Worm (Caenorhabditis elegans) whole organism, L4 larva: ENCODE data around the gene sas-4.

Experiments
- F10B5.3 ChIP-seq: sonication (generic microtip); optimal IDR thresholded peaks from 2 replicates; lab custom pipeline; 2016; ENCODE audit warnings: mild to moderate bottlenecking, missing genetic modification characterization, missing compliant biosample characterization
- F26F4.8 ChIP-seq: fragments of 200-800 bp; sonication (Bioruptor generic); conservative IDR thresholded peaks from 2 replicates; pipeline ENCODE4 v1.3.6; 2022; ENCODE audit warnings: missing genetic modification characterization, missing compliant biosample characterization
- F49E8.2 ChIP-seq: sonication (generic microtip); optimal IDR thresholded peaks from 2 replicates; lab custom pipeline; 2016; ENCODE audit warnings: missing compliant biosample characterization, mild to moderate bottlenecking, missing genetic modification characterization, borderline replicate concordance
- T20F7.1 ChIP-seq: fragments of 200-800 bp; sonication (Bioruptor generic); optimal IDR thresholded peaks from 2 replicates; lab custom pipeline; 2018; ENCODE audit warnings: mild to moderate bottlenecking, missing genetic modification characterization, missing compliant biosample characterization
- T26A8.4 ChIP-seq: fragments of 200-800 bp; sonication (Bioruptor generic); IDR thresholded peaks from 2 replicates; pipeline ENCODE4 v1.3.6; 2022; ENCODE audit warnings: missing genetic modification characterization, missing compliant biosample characterization
- Y105C5A.15 ChIP-seq: fragments of 200-800 bp; sonication (Bioruptor generic); IDR thresholded peaks from 2 replicates; pipeline ENCODE4 v1.3.6; 2022; ENCODE audit warnings: missing genetic modification characterization, missing compliant biosample characterization
- Y48G9A.11 ChIP-seq: fragments of 200-800 bp; sonication (Bioruptor generic); IDR thresholded peaks from 2 replicates; pipeline ENCODE4 v1.3.6; 2022; ENCODE audit warnings: missing genetic modification reagents, missing genetic modification characterization, missing compliant biosample characterization
- Y75B8A.6 ChIP-seq: fragments of 200-800 bp; sonication (Bioruptor generic); IDR thresholded peaks from 2 replicates; pipeline ENCODE4 v1.3.6; 2022; ENCODE audit warnings: missing genetic modification reagents, missing genetic modification characterization, missing compliant biosample characterization
- aha-1 ChIP-seq: fragments of 150-350 bp; peaks from one replicate; lab custom pipeline; 2014; ENCODE audit warnings: missing biosample characterization, missing genetic modification characterization
- aly-2 ChIP-seq: sonication (generic microtip); optimal IDR thresholded peaks from 2 replicates; lab custom pipeline; 2018; ENCODE audit warnings: missing biosample characterization, missing genetic modification characterization
- ceh-20 ChIP-seq: fragments of 200-800 bp; sonication (Bioruptor generic); IDR thresholded peaks from 2 replicates; pipeline ENCODE4 v1.3.6; 2022; ENCODE audit warnings: missing genetic modification reagents, missing genetic modification characterization, missing compliant biosample characterization
- ceh-28 ChIP-seq: fragments of 150-350 bp; optimal IDR thresholded peaks from 2 replicates; lab custom pipeline; 2014; ENCODE audit warnings: missing biosample characterization, missing genetic modification reagents, missing genetic modification characterization
- ceh-62 ChIP-seq: sonication (generic microtip); optimal IDR thresholded peaks from 2 replicates; lab custom pipeline; 2017; ENCODE audit warnings: missing biosample characterization, missing genetic modification characterization
- cey-2 ChIP-seq: sonication (generic microtip); optimal IDR thresholded peaks from 3 replicates; lab custom pipeline; 2017; ENCODE audit warnings: missing genetic modification characterization, mild to moderate bottlenecking, missing compliant biosample characterization, antibody characterized with exemption, borderline replicate concordance; ENCODE audit not compliant: insufficient read depth
- daf-12 ChIP-seq: fragments of 150-350 bp; optimal IDR thresholded peaks from 2 replicates; lab custom pipeline; 2014; ENCODE audit warnings: missing biosample characterization, missing genetic modification reagents, missing genetic modification characterization
- daf-16 ChIP-seq, 3 experiments: sonication (generic microtip); optimal IDR thresholded peaks; 2 replicates each; lab custom pipeline; 2016 to 2017; ENCODE audit warnings: missing genetic modification characterization in 3 of 3, missing genetic modification reagents in 3 of 3, mild to moderate bottlenecking in 2 of 3, missing compliant biosample characterization in 2 of 3, missing biosample characterization in 1 of 3, moderate library complexity in 1 of 3
- daf-19 ChIP-seq: fragments of 200-800 bp; sonication (Bioruptor generic); conservative IDR thresholded peaks from 2 replicates; pipeline ENCODE4 v1.3.6; 2022; ENCODE audit warnings: missing genetic modification characterization, missing compliant biosample characterization
- daf-8 ChIP-seq: fragments of 200-800 bp; sonication (Bioruptor generic); IDR thresholded peaks from 2 replicates; pipeline ENCODE4 v1.3.6; 2022; ENCODE audit warnings: missing genetic modification characterization, missing compliant biosample characterization
- dmd-8 ChIP-seq: fragments of 200-800 bp; sonication (Bioruptor generic); IDR thresholded peaks from 2 replicates; pipeline ENCODE4 v1.3.6; 2022; ENCODE audit warnings: missing genetic modification characterization, missing compliant biosample characterization
- dpl-1 ChIP-seq: fragments of 150-350 bp; optimal IDR thresholded peaks from 2 replicates; lab custom pipeline; 2014; ENCODE audit warnings: missing biosample characterization, missing genetic modification reagents, missing genetic modification characterization
- duxl-1 ChIP-seq: sonication (generic microtip); optimal IDR thresholded peaks from 2 replicates; lab custom pipeline; 2016; ENCODE audit warnings: mild to moderate bottlenecking, missing genetic modification characterization, moderate library complexity, missing compliant biosample characterization; ENCODE audit not compliant: poor library complexity
- egl-43 ChIP-seq: fragments of 200-800 bp; sonication (Bioruptor generic); IDR thresholded peaks from 2 replicates; pipeline ENCODE4 v1.3.6; 2022; ENCODE audit warnings: missing genetic modification reagents, missing genetic modification characterization, missing compliant biosample characterization
- gei-8 ChIP-seq: fragments of 200-800 bp; sonication (Bioruptor generic); optimal IDR thresholded peaks from 2 replicates; lab custom pipeline; 2018; ENCODE audit warnings: mild to moderate bottlenecking, missing genetic modification characterization, missing compliant biosample characterization
- hlh-30 ChIP-seq: sonication (generic microtip); optimal IDR thresholded peaks from 2 replicates; lab custom pipeline; 2017; ENCODE audit warnings: antibody characterized with exemption, mild to moderate bottlenecking, missing genetic modification characterization, missing compliant biosample characterization; ENCODE audit not compliant: insufficient read depth
- jun-1 ChIP-seq: fragments of 150-350 bp; optimal IDR thresholded peaks from 2 replicates; lab custom pipeline; 2014; ENCODE audit warnings: missing biosample characterization, missing genetic modification reagents, missing genetic modification characterization
- lim-7 ChIP-seq: fragments of 200-800 bp; sonication (Bioruptor generic); IDR thresholded peaks from 2 replicates; pipeline ENCODE4 v1.3.6; 2022; ENCODE audit warnings: missing genetic modification characterization, missing compliant biosample characterization
- lin-1 ChIP-seq: fragments of 200-800 bp; sonication (Bioruptor generic); IDR thresholded peaks from 2 replicates; pipeline ENCODE4 v1.3.6; 2022; ENCODE audit warnings: missing genetic modification reagents, missing genetic modification characterization, missing compliant biosample characterization
- lin-38 ChIP-seq: fragments of 200-800 bp; sonication (Bioruptor generic); IDR thresholded peaks from 2 replicates; pipeline ENCODE4 v1.3.6; 2022; ENCODE audit warnings: missing genetic modification reagents, missing genetic modification characterization, missing compliant biosample characterization
- lir-3 ChIP-seq: sonication (generic microtip); optimal IDR thresholded peaks from 2 replicates; lab custom pipeline; 2016; ENCODE audit warnings: mild to moderate bottlenecking, missing genetic modification characterization, missing compliant biosample characterization
- lsy-2 ChIP-seq, 2 experiments: fragments of 150-350 bp in 1 of 2; sonication (generic microtip) in 1 of 2; optimal IDR thresholded peaks; 2 replicates each; lab custom pipeline; 2014 to 2017; ENCODE audit warnings: missing biosample characterization in 2 of 2, missing genetic modification characterization in 2 of 2
- mep-1 ChIP-seq: fragments of 150-350 bp; sonication (generic microtip); optimal IDR thresholded peaks from 3 replicates; lab custom pipeline; 2014; ENCODE audit warnings: missing biosample characterization, missing genetic modification characterization
- mes-2 ChIP-seq: sonication (generic microtip); optimal IDR thresholded peaks from 2 replicates; lab custom pipeline; 2016; ENCODE audit warnings: missing genotype, mild to moderate bottlenecking, missing genetic modification characterization, missing compliant biosample characterization; ENCODE audit not compliant: poor library complexity, severe bottlenecking
- mxl-2 ChIP-seq: fragments of 200-800 bp; sonication (Bioruptor generic); conservative IDR thresholded peaks from 2 replicates; pipeline ENCODE4 v1.3.6; 2022; ENCODE audit warnings: missing genetic modification reagents, missing genetic modification characterization, missing compliant biosample characterization
- mxl-3 ChIP-seq: fragments of 200-800 bp; sonication (Bioruptor generic); optimal IDR thresholded peaks from 2 replicates; lab custom pipeline; 2018; ENCODE audit warnings: mild to moderate bottlenecking, missing genetic modification characterization, missing compliant biosample characterization
- nhr-111 ChIP-seq: fragments of 200-800 bp; sonication (Bioruptor generic); optimal IDR thresholded peaks from 2 replicates; lab custom pipeline; 2018; ENCODE audit warnings: mild to moderate bottlenecking, missing genetic modification characterization, missing compliant biosample characterization
- nhr-28 ChIP-seq: fragments of 150-350 bp; optimal IDR thresholded peaks from 2 replicates; lab custom pipeline; 2014; ENCODE audit warnings: missing biosample characterization, missing genetic modification characterization
- nhr-48 ChIP-seq: sonication (generic microtip); optimal IDR thresholded peaks from 2 replicates; lab custom pipeline; 2016; ENCODE audit warnings: mild to moderate bottlenecking, missing genetic modification characterization, missing compliant biosample characterization
- nhr-77 ChIP-seq: fragments of 150-350 bp; optimal IDR thresholded peaks from 2 replicates; lab custom pipeline; 2014; ENCODE audit warnings: missing biosample characterization, missing genetic modification characterization
- pha-4 ChIP-seq, 2 experiments: fragments of 150-350 bp in 1 of 2; fragments of 200-800 bp in 1 of 2; sonication (Bioruptor generic) in 1 of 2; IDR thresholded peaks in 1 of 2; optimal IDR thresholded peaks in 1 of 2; 2 replicates each; pipeline versions ENCODE4 v1.3.6 to Lab custom; 2014 to 2022; ENCODE audit warnings: missing genetic modification characterization in 2 of 2, missing genetic modification reagents in 2 of 2, missing biosample characterization in 1 of 2, missing compliant biosample characterization in 1 of 2
- pqm-1 ChIP-seq: sonication (generic microtip); optimal IDR thresholded peaks from 2 replicates; lab custom pipeline; 2017; ENCODE audit warnings: missing biosample characterization, missing genetic modification characterization
- saeg-2 ChIP-seq: fragments of 200-800 bp; sonication (Bioruptor generic); IDR thresholded peaks from 2 replicates; pipeline ENCODE4 v1.3.6; 2022; ENCODE audit warnings: missing genetic modification reagents, missing genetic modification characterization, missing compliant biosample characterization
- snpc-4 ChIP-seq: fragments of 150-350 bp; optimal IDR thresholded peaks from 2 replicates; lab custom pipeline; 2014; ENCODE audit warnings: missing biosample characterization, missing genetic modification characterization
- tag-97 ChIP-seq: fragments of 200-800 bp; sonication (Bioruptor generic); IDR thresholded peaks from 2 replicates; pipeline ENCODE4 v1.3.6; 2022; ENCODE audit warnings: missing genetic modification characterization, missing compliant biosample characterization
- unc-39 ChIP-seq: sonication (generic microtip); optimal IDR thresholded peaks from 2 replicates; lab custom pipeline; 2017; ENCODE audit warnings: missing biosample characterization, missing genetic modification characterization
- unc-62 ChIP-seq, 3 experiments: fragments of 150-350 bp in 1 of 3; sonication (generic microtip); optimal IDR thresholded peaks in 2 of 3; peaks in 1 of 3; 1 replicate in 1 of 3; 2 replicates in 2 of 3; lab custom pipeline; 2014 to 2017; ENCODE audit warnings: missing biosample characterization in 3 of 3, missing genetic modification characterization in 3 of 3, missing genetic modification reagents in 3 of 3, missing genotype in 1 of 3
- zip-11 ChIP-seq: fragments of 200-800 bp; sonication (Bioruptor generic); IDR thresholded peaks from 2 replicates; pipeline ENCODE4 v1.3.6; 2022; ENCODE audit warnings: missing genetic modification characterization, missing compliant biosample characterization
- zip-2 ChIP-seq: fragments of 150-350 bp; optimal IDR thresholded peaks from 2 replicates; lab custom pipeline; 2014; ENCODE audit warnings: missing biosample characterization, missing genetic modification characterization
- ztf-7 ChIP-seq: fragments of 150-350 bp; optimal IDR thresholded peaks from 2 replicates; lab custom pipeline; 2014; ENCODE audit warnings: missing biosample characterization, missing genetic modification characterization

The sas-4 gene

DNA sequence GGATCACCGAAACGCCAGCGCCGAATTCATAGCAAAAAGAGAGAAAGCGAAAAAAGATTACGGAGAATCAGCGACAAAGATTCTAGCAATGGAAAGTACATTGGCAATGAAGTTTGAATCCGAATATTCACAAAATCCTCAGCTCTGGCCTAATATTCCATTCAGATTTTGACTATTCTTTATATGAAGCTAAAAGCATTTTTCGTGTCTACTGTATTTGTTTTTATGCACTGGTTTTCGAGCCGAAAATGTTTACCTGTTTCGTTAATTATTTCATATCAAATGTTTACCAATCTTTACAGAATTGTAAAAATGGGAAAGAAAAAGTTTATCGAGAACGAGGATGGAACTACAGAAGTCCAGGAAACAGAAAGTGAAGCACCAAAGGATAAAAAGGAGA is 10.2 kb downstream of the sas-4 start, which contains the start of gene F10E9.4:
Gene F10E9.4, plus strand, starts transcription at position 301 of the 400 bp plus-strand sequence.
- TF ChIP-seq aha-1 (tag; lab: Kevin White, UChicago): no peak
- no peak for TF ChIP-seq Y105C5A.15
- TF ChIP-seq lin-1 (GFP tag; lab: Robert Waterston, UW): no peak
- TF ChIP-seq F49E8.2: no peak
- TF ChIP-seq ceh-62 (tag; lab: Kevin White, UChicago): no peak
- TF ChIP-seq dmd-8: no peak
- no peak for TF ChIP-seq snpc-4 (tag; lab: Kevin White, UChicago)
- no peak for TF ChIP-seq T26A8.4 (GFP tag; lab: Robert Waterston, UW)
- no peak for TF ChIP-seq zip-11 (GFP tag; lab: Robert Waterston, UW)
- no peak for TF ChIP-seq mxl-2 (GFP tag; lab: Robert Waterston, UW)
- TF ChIP-seq mxl-3: no peak
- TF ChIP-seq Y75B8A.6: no peak
- no peak for TF ChIP-seq lim-7 (GFP tag; lab: Robert Waterston, UW)
- TF ChIP-seq nhr-48 (tag; lab: Kevin White, UChicago): no peak
- no peak for TF ChIP-seq F10B5.3 (tag; lab: Kevin White, UChicago)
- no peak for TF ChIP-seq tag-97

DNA sequence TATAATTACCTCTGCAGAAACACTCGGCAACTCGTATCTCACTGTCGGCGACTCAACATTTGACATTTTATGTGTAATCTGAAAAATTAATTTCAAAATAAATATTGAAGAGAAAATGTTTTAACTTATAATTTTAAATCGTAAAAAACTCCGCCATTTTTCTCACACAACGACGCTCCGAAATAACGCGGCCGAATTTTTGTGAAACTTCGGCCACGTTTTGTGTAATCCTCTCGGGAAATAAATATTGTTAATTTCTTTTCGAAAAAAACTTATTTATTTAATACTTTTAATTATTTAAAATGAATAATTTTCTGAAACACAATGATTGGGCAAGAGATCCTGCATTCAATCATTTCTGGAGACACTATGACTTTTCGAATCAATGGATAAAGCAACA is 11.0 kb downstream of the sas-4 start, which contains the start of the genes F10E9.7 and F10E9.5:
Gene F10E9.7, minus strand, starts transcription at position 86 of the 400 bp plus-strand sequence.
Gene F10E9.5, plus strand, starts transcription at position 237 of the 400 bp plus-strand sequence.
- TF ChIP-seq lin-38 (peak; percentile 79), ztf-7 (tag; lab: Kevin White, UChicago) (peak; percentile 70), hlh-30 (tag; lab: Kevin White, UChicago) (peak; percentile 63), daf-12 (tag; lab: Kevin White, UChicago) (no peak), Y48G9A.11 (GFP tag; lab: Robert Waterston, UW) (peak; percentile 99), daf-16 (GFP tag; optimal IDR thresholded peaks at IDR 0.05; lab: Kevin White, UChicago) (peak in 1 of 2 experiments; percentile 27), daf-16 (tag; optimal IDR thresholded peaks at IDR 0.05; lab: Kevin White, UChicago) (peak; percentile 56), lsy-2 (tag; optimal IDR thresholded peaks at IDR 0.05; lab: Kevin White, UChicago) (peak in 1 of 2 experiments; percentile 96), lim-7 (GFP tag; lab: Robert Waterston, UW) (no peak), mxl-2 (GFP tag; lab: Robert Waterston, UW) (no peak), unc-39 (tag; lab: Kevin White, UChicago) (no peak), zip-11 (GFP tag; lab: Robert Waterston, UW) (no peak), F26F4.8 (GFP tag; lab: Robert Waterston, UW) (no peak), aly-2 (tag; lab: Kevin White, UChicago) (no peak), mxl-3 (peak; percentile 39), pqm-1 (tag; lab: Kevin White, UChicago) (peak; percentile 25), ceh-62 (tag; lab: Kevin White, UChicago) (no peak), jun-1 (tag; lab: Kevin White, UChicago) (no peak), daf-19 (GFP tag; lab: Robert Waterston, UW) (0 out of 2 replicates have a peak, but pooled peaks have one; percentile 7), mep-1 (tag; lab: Kevin White, UChicago) (peak; percentile 87), gei-8 (no peak), zip-2 (tag; lab: Kevin White, UChicago) (no peak), ceh-20 (GFP tag; lab: Robert Waterston, UW) (0 out of 2 replicates have a peak, but pooled peaks have one; percentile 28), dpl-1 (GFP tag; lab: Kevin White, UChicago) (peak; percentile 96), unc-62 (GFP tag; optimal IDR thresholded peaks at IDR 0.05 in 1 of 2; lab: Kevin White, UChicago) (no peak), unc-62 (tag; optimal IDR thresholded peaks at IDR 0.05; lab: Kevin White, UChicago) (no peak), T20F7.1 (peak; percentile 99), saeg-2 (GFP tag; lab: Robert Waterston, UW) (no peak), cey-2 (no peak), pha-4 (GFP tag; IDR thresholded peaks at IDR 0.05; lab: Robert Waterston, UW) (peak; percentile 76), pha-4 (tag; optimal IDR thresholded peaks at IDR 0.05; lab: Kevin White, UChicago) (peak; percentile 69), lir-3 (tag; lab: Kevin White, UChicago) (no peak), daf-8 (GFP tag; lab: Robert Waterston, UW) (no peak), egl-43 (no peak), aha-1 (tag; lab: Kevin White, UChicago) (no peak), duxl-1 (tag; lab: Kevin White, UChicago) (peak; percentile 88), mes-2 (peak; percentile 100), nhr-77 (tag; lab: Kevin White, UChicago) (peak; percentile 57), ceh-28 (no peak), nhr-28 (tag; lab: Kevin White, UChicago) (peak; percentile 34), nhr-111 (GFP tag; lab: Kevin White, UChicago) (no peak)
